Worm (Caenorhabditis elegans): Measurements from ENCODE around the gene hint-3.

hint-3 gene

ce11 chrV:7734909-7735308, 25.4 kb upstream of the hint-3 start, which contains the start of gene clic-1 (continued):
- TF ChIP-seq rcor-1 (GFP tag; IDR thresholded peaks at IDR 0.05) (no peak), sdz-38 (tag; optimal IDR thresholded peaks at IDR 0.05) (no peak), T26A5.8 (tag; optimal IDR thresholded peaks at IDR 0.05) (no peak), nfya-1 (tag; optimal IDR thresholded peaks at IDR 0.05; ENCODE audit: borderline replicate concordance, insufficient read depth) (no peak), Y95B8A.8 (GFP tag; IDR thresholded peaks at IDR 0.05) (no peak), ccch-3 (GFP tag; optimal IDR thresholded peaks at IDR 0.05) (no peak), nhr-120 (GFP tag; IDR thresholded peaks at IDR 0.05) (no peak), pha-4 (tag; optimal IDR thresholded peaks at IDR 0.05) (no peak), aptf-2 (GFP tag; conservative IDR thresholded peaks at IDR 0.05) (no peak), egl-18 (GFP tag; IDR thresholded peaks at IDR 0.05) (no peak), hmg-1.2 (GFP tag; IDR thresholded peaks at IDR 0.05) (peak; percentile 14; the same call in 1 of the 2 replicates), attf-6 (GFP tag; IDR thresholded peaks at IDR 0.05) (no peak), pbrm-1 (GFP tag; IDR thresholded peaks at IDR 0.05) (no peak), F55B11.4 (tag; optimal IDR thresholded peaks at IDR 0.05; ENCODE audit: borderline replicate concordance, insufficient read depth) (no peak), hsf-1 (GFP tag; IDR thresholded peaks at IDR 0.05) (no peak), dpl-1 (GFP tag; optimal IDR thresholded peaks at IDR 0.05) (peak; percentile 62), die-1 (tag; optimal IDR thresholded peaks at IDR 0.05) (no peak)

ce11 chrV:7735319-7735718, 25.0 kb upstream of the hint-3 start, which contains the start of gene srr-10:
TSS of gene srr-10 (plus strand) at chrV:7735619.
- TF ChIP-seq madf-10 (tag; optimal IDR thresholded peaks at IDR 0.05): no peak
- no peak for TF ChIP-seq ceh-40 (GFP tag; IDR thresholded peaks at IDR 0.05)
- TF ChIP-seq sdz-38 (tag; optimal IDR thresholded peaks at IDR 0.05): no peak
- TF ChIP-seq pha-4 (tag; optimal IDR thresholded peaks at IDR 0.05): no peak
- TF ChIP-seq lin-26 (GFP tag; IDR thresholded peaks at IDR 0.05): no peak
- no peak for TF ChIP-seq Y67H2A.10 (GFP tag; conservative IDR thresholded peaks at IDR 0.05)
- no peak for TF ChIP-seq tbp1 (GFP tag; optimal IDR thresholded peaks at IDR 0.05)
- TF ChIP-seq C06A6.2 (GFP tag; conservative IDR thresholded peaks at IDR 0.05): no peak
- TF ChIP-seq nfyb-1 (GFP tag; IDR thresholded peaks at IDR 0.05): no peak

ce11 chrV:7737710-7738109, 22.6 kb upstream of the hint-3 start, which contains the start of gene srr-9:
TSS of gene srr-9 (plus strand) at chrV:7738010.
- TF ChIP-seq hmg-1.2 (GFP tag; IDR thresholded peaks at IDR 0.05) (0 out of 2 replicates have a peak, but pooled peaks have one; percentile 10), cebp-1 (GFP tag; IDR thresholded peaks at IDR 0.05) (no peak), cebp-1 (tag; optimal IDR thresholded peaks at IDR 0.05) (no peak)

ce11 chrV:7739949-7740348, 20.3 kb upstream of the hint-3 start:
- TF ChIP-seq F57C9.4 (tag; optimal IDR thresholded peaks at IDR 0.05): no peak
- TF ChIP-seq hmg-1.2 (GFP tag; IDR thresholded peaks at IDR 0.05): no peak
- no peak for TF ChIP-seq aptf-2 (GFP tag; conservative IDR thresholded peaks at IDR 0.05)
- TF ChIP-seq T26A5.8 (tag; optimal IDR thresholded peaks at IDR 0.05): no peak
- no peak for TF ChIP-seq hsf-1 (GFP tag; IDR thresholded peaks at IDR 0.05)
- TF ChIP-seq K12H6.12 (tag; optimal IDR thresholded peaks at IDR 0.05): no peak
- TF ChIP-seq attf-6 (GFP tag; IDR thresholded peaks at IDR 0.05): no peak
- no peak for TF ChIP-seq B0261.1 (tag; optimal IDR thresholded peaks at IDR 0.05)
- no peak for TF ChIP-seq B0019.2 (GFP tag; conservative IDR thresholded peaks at IDR 0.05)
- no peak for TF ChIP-seq zfh-2 (GFP tag; conservative IDR thresholded peaks at IDR 0.05)

- TF ChIP-seq efl-1 (GFP tag; optimal IDR thresholded peaks at IDR 0.05): no peak
- no peak for TF ChIP-seq dpff-1 (tag; optimal IDR thresholded peaks at IDR 0.05)
These were observed 18.4 kb upstream of the hint-3 start for ce11 chrV:7741918-7742317.

All from whole organism, young adult.